Fruit fly (Drosophila melanogaster): ENCODE data around the gene CG42590.

CG42590 gene

DNA sequence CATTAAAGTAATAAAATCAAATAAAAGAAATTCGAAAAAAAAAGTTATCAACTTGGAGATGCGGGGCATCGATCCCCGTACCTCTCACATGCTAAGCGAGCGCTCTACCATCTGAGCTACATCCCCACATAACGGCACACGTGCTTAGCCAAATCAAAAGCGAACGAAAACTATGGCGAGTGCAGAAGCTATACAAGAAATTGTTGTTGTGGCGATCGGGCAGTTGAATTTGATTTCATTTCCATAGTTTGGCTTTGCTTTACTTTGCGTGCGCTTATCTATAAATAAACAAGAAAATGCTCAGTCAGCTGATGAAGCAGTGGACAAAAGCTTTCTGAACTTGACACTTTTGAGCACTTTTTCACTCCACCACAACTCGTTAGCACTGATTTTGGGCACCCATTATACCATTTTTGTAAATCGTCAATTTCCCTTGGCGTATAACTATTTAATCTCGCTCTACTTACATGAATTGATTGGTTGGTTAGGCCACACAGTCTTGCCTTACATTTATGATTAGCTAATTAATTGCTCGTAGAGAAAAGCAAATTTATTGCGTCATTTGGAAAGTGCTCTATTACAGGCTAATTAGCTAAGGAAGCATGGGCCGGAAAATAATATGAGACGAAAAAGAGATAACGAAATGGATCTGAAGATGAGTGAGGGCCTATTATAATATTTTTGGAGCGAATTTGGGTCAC, 40.4 kb downstream of the CG42590 start:
- no peak for TF ChIP-seq CG17801 (GFP tag; optimal IDR thresholded peaks at IDR 0.05; ENCODE audit: partially characterized antibody)

DNA sequence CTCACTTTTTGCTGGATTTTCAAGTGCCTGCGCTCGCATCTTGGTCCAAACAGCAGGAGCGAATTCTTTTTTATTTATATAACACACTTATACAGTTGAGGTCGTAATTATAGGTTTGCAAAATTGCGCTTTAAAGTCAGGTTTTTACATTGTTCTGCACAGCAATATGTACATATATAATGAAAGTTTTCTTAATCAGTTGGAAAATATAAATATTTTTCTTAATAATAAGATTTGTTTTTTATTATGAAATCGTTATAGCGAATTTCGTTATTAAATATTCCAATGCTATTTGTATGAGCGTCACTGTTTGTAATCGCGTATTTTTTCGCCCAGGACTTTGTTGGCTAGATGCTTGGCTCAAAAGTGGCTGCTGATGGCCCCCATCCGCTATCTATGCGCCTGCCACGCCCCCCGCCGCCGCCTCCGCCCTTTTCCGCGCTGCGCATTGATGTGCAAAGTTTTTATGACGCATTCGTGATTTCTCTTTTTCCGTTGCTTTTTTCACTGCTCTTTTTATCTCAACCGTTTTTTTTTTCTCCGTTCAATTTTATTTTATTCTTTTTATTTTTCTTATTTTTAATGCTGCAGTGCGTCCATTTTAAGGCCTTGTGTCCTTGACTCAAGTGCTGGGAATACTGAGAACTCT, 41.3 kb downstream of the CG42590 start:
- TF ChIP-seq CG17801 (GFP tag; optimal IDR thresholded peaks at IDR 0.05; ENCODE audit: partially characterized antibody), result no peak

- no peak for TF ChIP-seq CG17801 (GFP tag; optimal IDR thresholded peaks at IDR 0.05; ENCODE audit: partially characterized antibody)
Measured at dm6 chr3L:8027212-8027611, 41.9 kb downstream of the CG42590 start.

dm6 chr3L:8024278-8025140, 44.6 kb downstream of the CG42590 start:
- TF ChIP-seq CG17801 (GFP tag; optimal IDR thresholded peaks at IDR 0.05; ENCODE audit: partially characterized antibody), result peak; percentile 84

dm6 chr3L:8018665-8019070, 50.4 kb downstream of the CG42590 start:
- no peak for TF ChIP-seq CG17801 (GFP tag; optimal IDR thresholded peaks at IDR 0.05; ENCODE audit: partially characterized antibody)

Data from ovary, adult (tissue).